Fruit fly (Drosophila melanogaster): ENCODE measurements around the gene CG10154.

The CG10154 gene

dm6 chr3L:13410999-13411398, 25.9 kb downstream of the CG10154 start (continued):
- TF ChIP-seq CG8944 (GFP tag; optimal IDR thresholded peaks at IDR 0.05) (peak; percentile 26), CG14441 (GFP tag; IDR thresholded peaks at IDR 0.05) (no peak), aop (GFP tag; IDR thresholded peaks at IDR 0.05) (no peak), CG4730 (GFP tag; IDR thresholded peaks at IDR 0.05) (no peak), CG14050 (GFP tag; IDR thresholded peaks at IDR 0.05) (no peak), Drgx (GFP tag; IDR thresholded peaks at IDR 0.05) (no peak), HLH4C (GFP tag; IDR thresholded peaks at IDR 0.05; ENCODE audit: partially characterized antibody) (no peak), bbx (GFP tag; IDR thresholded peaks at IDR 0.05; ENCODE audit: partially characterized antibody) (no peak), Bteb2 (GFP tag; optimal IDR thresholded peaks at IDR 0.05) (no peak), sqz (GFP tag; optimal IDR thresholded peaks at IDR 0.05) (no peak), NC2β (GFP tag; optimal IDR thresholded peaks at IDR 0.05) (no peak), ase (GFP tag; IDR thresholded peaks at IDR 0.05) (no peak), dpn (GFP tag; optimal IDR thresholded peaks at IDR 0.05) (peak; percentile 24 to 63), CG12744 (GFP tag; optimal IDR thresholded peaks at IDR 0.05) (no peak), CG18476 (GFP tag; optimal IDR thresholded peaks at IDR 0.05) (no peak), C15 (GFP tag; IDR thresholded peaks at IDR 0.05) (no peak), Rfx (GFP tag; IDR thresholded peaks at IDR 0.05) (peak; percentile 78), pho (GFP tag; optimal IDR thresholded peaks at IDR 0.05) (no peak), CG10543 (GFP tag; optimal IDR thresholded peaks at IDR 0.05) (no peak), CG3838 (GFP tag; optimal IDR thresholded peaks at IDR 0.05) (no peak), CG31441 (GFP tag; IDR thresholded peaks at IDR 0.05) (no peak), CG4282 (GFP tag; optimal IDR thresholded peaks at IDR 0.05) (no peak), YL-1 (GFP tag; optimal IDR thresholded peaks at IDR 0.05) (no peak), CHES-1-like (GFP tag; optimal IDR thresholded peaks at IDR 0.05) (no peak), CG31388 (GFP tag; optimal IDR thresholded peaks at IDR 0.05) (no peak), lmd (GFP tag; IDR thresholded peaks at IDR 0.05) (no peak; the same call in 1 of the 2 replicates), CG7786 (GFP tag; optimal IDR thresholded peaks at IDR 0.05) (no peak), Bgb (GFP tag; IDR thresholded peaks at IDR 0.05; ENCODE audit: partially characterized antibody) (peak; percentile 62), cad (GFP tag; optimal IDR thresholded peaks at IDR 0.05) (no peak), tgo (GFP tag; IDR thresholded peaks at IDR 0.05) (0 out of 3 replicates have a peak, but pooled peaks have one; percentile 23), sob (GFP tag; IDR thresholded peaks at IDR 0.05) (no peak), Ssrp (tag; optimal IDR thresholded peaks at IDR 0.05) (no peak), CG13894 (tag; optimal IDR thresholded peaks at IDR 0.05) (no peak), Dref (GFP tag; IDR thresholded peaks at IDR 0.05) (no peak), CG2129 (GFP tag; IDR thresholded peaks at IDR 0.05; ENCODE audit: partially characterized antibody) (no peak), CG1647 (GFP tag; optimal IDR thresholded peaks at IDR 0.05) (peak; percentile 20), Lhr (GFP tag; optimal IDR thresholded peaks at IDR 0.05) (peak; percentile 63), CG10321 (GFP tag; IDR thresholded peaks at IDR 0.05) (no peak), Fer3 (tag; optimal IDR thresholded peaks at IDR 0.05) (no peak), Xrp1 (GFP tag; IDR thresholded peaks at IDR 0.05) (no peak), CG31224 (GFP tag; IDR thresholded peaks at IDR 0.05) (no peak), crol (GFP tag; IDR thresholded peaks at IDR 0.05) (no peak), CG5953 (GFP tag; IDR thresholded peaks at IDR 0.05) (no peak), Hr39 (optimal IDR thresholded peaks at IDR 0.05) (no peak), oc (tag; optimal IDR thresholded peaks at IDR 0.05) (no peak), CG17359 (tag; optimal IDR thresholded peaks at IDR 0.05) (peak; percentile 54), crc (GFP tag; optimal IDR thresholded peaks at IDR 0.05) (no peak), stc (GFP tag; IDR thresholded peaks at IDR 0.05) (no peak), Fer2 (tag; optimal IDR thresholded peaks at IDR 0.05) (no peak), CoRest (tag; optimal IDR thresholded peaks at IDR 0.05) (peak; percentile 59), CG7839 (tag; optimal IDR thresholded peaks at IDR 0.05) (peak; percentile 54), sima (GFP tag; optimal IDR thresholded peaks at IDR 0.05) (no peak), Atf3 (GFP tag; optimal IDR thresholded peaks at IDR 0.05) (no peak)
